Fruit fly (Drosophila melanogaster): Measurements from ENCODE around the gene CG1986.

- TF ChIP-seq h (optimal IDR thresholded peaks at IDR 0.05), result no peak
- TF ChIP-seq psq (optimal IDR thresholded peaks at IDR 0.05), result no peak
- TF ChIP-seq insv (optimal IDR thresholded peaks at IDR 0.05), result no peak
- TF ChIP-seq ttk (optimal IDR thresholded peaks at IDR 0.05), result no peak
- no peak for TF ChIP-seq Sin3A (optimal IDR thresholded peaks at IDR 0.05)
Observed at dm6 chrX:9879570-9879969, 31.4 kb downstream of the CG1986 start, which contains the start of gene CG9686.
